Fruit fly (Drosophila melanogaster) whole organism, prepupa: ENCODE results near the gene Mer.

ENCODE experiments used
- CG10631 ChIP-seq: fragments of 200-800 bp; sonication (Bioruptor generic); optimal IDR thresholded peaks from 2 replicates; lab custom pipeline; 2016; ENCODE audit warnings: missing biosample characterization, missing genetic modification characterization
- CG11902 ChIP-seq: fragments of 200-800 bp; sonication (Bioruptor generic); optimal IDR thresholded peaks from 3 replicates; lab custom pipeline; 2016; ENCODE audit warnings: missing biosample characterization, missing genetic modification characterization
- CG16779 ChIP-seq: fragments of 200-800 bp; sonication (Bioruptor generic); optimal IDR thresholded peaks from 3 replicates; lab custom pipeline; 2017; ENCODE audit warnings: missing biosample characterization, mild to moderate bottlenecking, missing genetic modification characterization
- CG31627 ChIP-seq: fragments of 200-800 bp; sonication (Bioruptor generic); optimal IDR thresholded peaks from 3 replicates; lab custom pipeline; 2016; ENCODE audit warnings: missing biosample characterization, missing genetic modification characterization
- CG32006 ChIP-seq: fragments of 200-800 bp; sonication (Bioruptor generic); optimal IDR thresholded peaks from 3 replicates; lab custom pipeline; 2017; ENCODE audit warnings: missing biosample characterization, mild to moderate bottlenecking, missing genetic modification characterization
- CG4318 ChIP-seq: fragments of 200-800 bp; sonication (Bioruptor generic); optimal IDR thresholded peaks from 3 replicates; lab custom pipeline; 2017; ENCODE audit warnings: missing biosample characterization, mild to moderate bottlenecking, missing genetic modification characterization
- CG6163 ChIP-seq: fragments of 200-800 bp; sonication (Bioruptor generic); IDR thresholded peaks from 3 replicates; pipeline ENCODE4 v1.3.6; 2022; ENCODE audit warnings: missing biosample characterization, missing genetic modification characterization
- CG6276 ChIP-seq: fragments of 200-800 bp; sonication (Bioruptor generic); optimal IDR thresholded peaks from 2 replicates; lab custom pipeline; 2017; ENCODE audit warnings: missing biosample characterization, mild to moderate bottlenecking, missing genetic modification characterization
- CG8119 ChIP-seq: fragments of 200-800 bp; sonication (Bioruptor generic); IDR thresholded peaks from 3 replicates; pipeline ENCODE4 v1.3.6; 2022; ENCODE audit warnings: missing biosample characterization, missing genetic modification characterization
- CG8632 ChIP-seq: fragments of 200-800 bp; sonication (Bioruptor generic); optimal IDR thresholded peaks from 3 replicates; lab custom pipeline; 2016; ENCODE audit warnings: missing biosample characterization, missing genetic modification characterization
- CG9139 ChIP-seq: fragments of 200-800 bp; sonication (Bioruptor generic); optimal IDR thresholded peaks from 3 replicates; lab custom pipeline; 2017; ENCODE audit warnings: missing biosample characterization, mild to moderate bottlenecking, missing genetic modification characterization
- Eip75B ChIP-seq: fragments of 200-800 bp; sonication (Bioruptor generic); optimal IDR thresholded peaks from 3 replicates; lab custom pipeline; 2016; ENCODE audit warnings: missing biosample characterization, missing genetic modification characterization
- Eip78C ChIP-seq: fragments of 200-800 bp; sonication (Bioruptor generic); peaks from one replicate; lab custom pipeline; 2016; ENCODE audit warnings: missing biosample characterization, missing genetic modification characterization
- Eip93F ChIP-seq: fragments of 200-800 bp; sonication (Bioruptor generic); optimal IDR thresholded peaks from 2 replicates; lab custom pipeline; 2016; ENCODE audit warnings: missing biosample characterization, mild to moderate bottlenecking, missing genetic modification characterization
- Ets21C ChIP-seq: fragments of 200-800 bp; sonication (Bioruptor generic); optimal IDR thresholded peaks from 3 replicates; lab custom pipeline; 2016; ENCODE audit warnings: missing biosample characterization, missing genetic modification characterization
- Ets96B ChIP-seq: fragments of 200-800 bp; optimal IDR thresholded peaks from 2 replicates; lab custom pipeline; 2019; ENCODE audit warnings: missing biosample characterization, mild to moderate bottlenecking, missing genetic modification characterization, moderate library complexity
- Hr4 ChIP-seq: fragments of 200-800 bp; sonication (Bioruptor generic); optimal IDR thresholded peaks from 3 replicates; lab custom pipeline; 2016; ENCODE audit warnings: missing biosample characterization, missing genetic modification characterization
- Met ChIP-seq: fragments of 200-800 bp; sonication (Bioruptor generic); optimal IDR thresholded peaks from 3 replicates; lab custom pipeline; 2016; ENCODE audit warnings: missing biosample characterization, missing genetic modification characterization
- Sox102F ChIP-seq: fragments of 200-800 bp; sonication (Bioruptor generic); optimal IDR thresholded peaks from 2 replicates; lab custom pipeline; 2016; ENCODE audit warnings: missing biosample characterization, mild to moderate bottlenecking, missing genetic modification characterization
- achi ChIP-seq: fragments of 200-800 bp; sonication (Bioruptor generic); optimal IDR thresholded peaks from 3 replicates; lab custom pipeline; 2016; ENCODE audit warnings: missing biosample characterization, missing genetic modification characterization
- dac ChIP-seq: fragments of 200-800 bp; sonication (Bioruptor generic); optimal IDR thresholded peaks from 2 replicates; lab custom pipeline; 2017; ENCODE audit warnings: missing biosample characterization, mild to moderate bottlenecking, missing genetic modification characterization
- eg ChIP-seq: fragments of 200-800 bp; sonication (Bioruptor generic); IDR thresholded peaks from 3 replicates; pipeline ENCODE4 v1.3.6; 2022; ENCODE audit warnings: missing biosample characterization, missing genetic modification characterization
- fd85E ChIP-seq: fragments of 200-800 bp; sonication (Bioruptor generic); optimal IDR thresholded peaks from 3 replicates; lab custom pipeline; 2016; ENCODE audit warnings: missing biosample characterization, missing genetic modification characterization
- fkh ChIP-seq: fragments of 200-800 bp; sonication (Bioruptor generic); optimal IDR thresholded peaks from 3 replicates; lab custom pipeline; 2017; ENCODE audit warnings: missing biosample characterization, mild to moderate bottlenecking, missing genetic modification characterization, moderate library complexity
- lz ChIP-seq: fragments of 200-800 bp; sonication (Bioruptor generic); optimal IDR thresholded peaks from 3 replicates; lab custom pipeline; 2016; ENCODE audit warnings: missing biosample characterization, missing genetic modification characterization
- net ChIP-seq: fragments of 200-800 bp; sonication (Bioruptor generic); optimal IDR thresholded peaks from 3 replicates; lab custom pipeline; 2016; ENCODE audit warnings: missing biosample characterization, missing genetic modification characterization
- pdm3 ChIP-seq: fragments of 200-800 bp; sonication (Bioruptor generic); optimal IDR thresholded peaks from 3 replicates; lab custom pipeline; 2016; ENCODE audit warnings: missing biosample characterization, missing genetic modification characterization
- spab ChIP-seq: fragments of 200-800 bp; sonication (Bioruptor generic); optimal IDR thresholded peaks from 2 replicates; lab custom pipeline; 2017; ENCODE audit warnings: missing biosample characterization, mild to moderate bottlenecking, missing genetic modification characterization, missing genetic modification reagents
- ss ChIP-seq, 2 experiments: fragments of 200-800 bp; sonication (Bioruptor generic); optimal IDR thresholded peaks; 2 replicates in 1 of 2; 3 replicates in 1 of 2; lab custom pipeline; 2017 to 2018; ENCODE audit warnings: mild to moderate bottlenecking in 2 of 2, missing biosample characterization in 2 of 2, missing genetic modification characterization in 2 of 2, moderate library complexity in 1 of 2
- svp ChIP-seq: fragments of 200-800 bp; sonication (Bioruptor generic); peaks from one replicate; lab custom pipeline; 2016; ENCODE audit warnings: missing biosample characterization, missing genetic modification characterization
- topi ChIP-seq: fragments of 200-800 bp; sonication (Bioruptor generic); optimal IDR thresholded peaks from 3 replicates; lab custom pipeline; 2016; ENCODE audit warnings: missing biosample characterization, missing genetic modification characterization
- vri ChIP-seq: fragments of 200-800 bp; sonication (Bioruptor generic); optimal IDR thresholded peaks from 3 replicates; lab custom pipeline; 2016; ENCODE audit warnings: missing biosample characterization, mild to moderate bottlenecking, missing genetic modification characterization

Gene Mer

DNA sequence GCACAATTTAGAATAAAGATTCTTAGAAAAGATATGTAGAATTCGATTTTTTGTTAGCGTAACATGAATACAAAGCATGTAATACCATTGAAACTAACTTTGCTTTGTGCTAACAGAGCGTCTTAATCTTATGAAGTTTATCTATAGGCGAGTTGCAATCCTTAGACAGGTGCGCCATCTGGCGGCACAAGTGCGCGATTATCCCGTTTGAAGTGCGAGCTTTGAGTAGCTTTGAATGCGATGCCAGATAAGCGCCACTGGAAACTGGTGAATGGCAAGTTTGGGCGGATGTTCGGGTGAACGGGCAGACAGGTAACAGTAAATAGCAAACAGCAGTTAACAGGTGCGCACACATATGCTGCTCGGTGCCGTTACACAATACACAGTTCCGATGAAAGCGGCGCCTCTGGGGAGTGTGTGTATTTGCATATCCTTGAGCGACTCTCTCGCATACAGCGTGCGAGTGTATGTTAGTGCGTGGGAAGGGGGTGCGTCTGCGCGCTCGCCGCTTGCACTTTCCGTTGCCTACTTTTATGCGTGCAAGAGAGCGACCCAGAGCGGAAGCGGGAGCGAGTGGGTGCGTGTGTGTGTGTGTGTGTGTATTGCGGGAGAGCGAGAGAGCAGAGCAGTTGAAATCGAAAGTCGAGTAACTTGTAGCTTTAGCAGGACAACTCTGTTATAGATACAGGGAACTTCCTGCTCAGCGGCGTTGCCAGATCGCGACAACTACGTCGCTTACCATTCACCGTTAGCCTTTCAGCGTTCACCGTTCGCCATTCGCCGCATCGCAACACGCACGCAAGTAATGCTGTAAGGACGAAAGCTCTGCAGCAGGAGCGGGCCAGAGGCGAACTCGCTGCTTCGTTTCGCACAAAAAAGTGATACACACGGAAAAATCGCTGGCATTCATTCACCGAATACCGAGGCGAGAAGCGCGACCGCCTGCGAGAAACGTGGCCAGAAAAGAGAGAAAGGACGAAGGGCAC, 25.0 kb upstream of the Mer start, which contains the start of gene CG12531:
Gene CG12531, plus strand, starts transcription at position 936 of the 986 bp plus-strand sequence.
- peak in 1 of 2 experiments; percentile 35 for TF ChIP-seq ss (GFP tag; optimal IDR thresholded peaks at IDR 0.05; lab: Kevin White, UChicago)
- TF ChIP-seq achi (GFP tag; lab: Kevin White, UChicago): no peak
- no peak for TF ChIP-seq CG9139 (GFP tag; lab: Kevin White, UChicago)
- no peak for TF ChIP-seq Ets21C (GFP tag; lab: Kevin White, UChicago)
- no peak for TF ChIP-seq dac (GFP tag; lab: Kevin White, UChicago)
- no peak for TF ChIP-seq Eip93F (GFP tag; lab: Kevin White, UChicago)
- TF ChIP-seq spab (GFP tag; lab: Kevin White, UChicago): no peak
- TF ChIP-seq net (GFP tag; lab: Kevin White, UChicago): no peak
- no peak for TF ChIP-seq CG16779 (tag; lab: Kevin White, UChicago)
- no peak for TF ChIP-seq CG32006 (GFP tag; lab: Kevin White, UChicago)
- TF ChIP-seq Hr4 (GFP tag; lab: Kevin White, UChicago): no peak
- no peak for TF ChIP-seq CG4318 (GFP tag; lab: Kevin White, UChicago)
- TF ChIP-seq svp (GFP tag; lab: Kevin White, UChicago): peak; percentile 10
- TF ChIP-seq Met: no peak
- TF ChIP-seq Eip75B (GFP tag; lab: Kevin White, UChicago): no peak
- no peak for TF ChIP-seq CG11902 (GFP tag; lab: Kevin White, UChicago)

DNA sequence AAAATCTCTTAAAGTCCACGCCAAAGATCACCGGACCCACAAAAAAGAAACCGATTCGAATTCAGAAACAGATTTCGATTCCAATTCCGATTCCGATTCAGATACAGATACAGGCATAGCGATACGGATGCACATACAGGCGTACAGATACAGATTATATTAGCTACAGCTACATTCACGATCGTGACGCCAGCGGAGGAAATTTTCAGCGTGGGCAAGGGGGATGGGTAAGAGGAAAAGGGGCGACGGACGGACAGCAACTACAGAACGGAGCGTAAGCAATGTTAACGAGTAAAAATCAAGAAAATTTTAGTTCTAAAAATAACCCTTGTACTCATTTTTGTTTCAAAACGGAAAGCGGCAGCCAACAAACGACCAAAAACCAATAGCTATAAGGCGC, 23.7 kb upstream of the Mer start:
- TF ChIP-seq achi (GFP tag; lab: Kevin White, UChicago) (no peak), svp (GFP tag; lab: Kevin White, UChicago) (peak; percentile 17), CG9139 (GFP tag; lab: Kevin White, UChicago) (no peak)
- TF ChIP-seq, all 60 proteins: peak for 1

DNA sequence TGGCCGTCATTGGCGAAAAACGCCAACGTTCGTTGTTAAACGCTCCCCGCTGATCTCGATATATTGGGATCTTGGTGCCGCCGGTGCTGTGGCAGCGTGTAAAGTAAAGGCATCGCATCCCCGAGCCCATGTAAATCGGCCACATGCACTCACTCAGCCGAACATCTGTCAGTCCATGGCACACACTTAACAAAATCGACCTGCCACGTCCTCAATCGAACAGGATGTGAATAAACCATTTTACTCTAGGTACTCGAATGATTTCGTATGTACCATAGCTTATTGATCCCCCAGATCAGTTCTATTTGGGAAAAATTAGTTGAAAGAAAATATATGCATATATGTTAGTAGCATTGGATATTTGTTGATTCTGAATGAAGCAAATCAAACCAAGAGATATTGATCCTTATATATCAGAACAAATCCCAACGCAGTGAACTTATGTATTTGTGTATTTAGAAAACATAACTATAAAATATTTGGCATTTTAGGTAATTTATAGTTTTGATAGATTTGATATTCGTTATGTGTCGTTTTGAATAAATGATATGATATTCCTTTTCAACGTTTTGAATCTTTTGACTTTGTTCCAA, 23.1 kb upstream of the Mer start:
- no peak for TF ChIP-seq vri (GFP tag; lab: Kevin White, UChicago)
- no peak for TF ChIP-seq fkh (GFP tag; lab: Kevin White, UChicago)
- peak; percentile 40 for TF ChIP-seq Eip78C (GFP tag; lab: Kevin White, UChicago)
- TF ChIP-seq CG8119 (GFP tag; lab: Robert Waterston, UW): no peak
- TF ChIP-seq CG8632 (GFP tag; lab: Kevin White, UChicago): no peak
- peak; percentile 5 for TF ChIP-seq CG10631
- no peak for TF ChIP-seq topi (GFP tag; lab: Kevin White, UChicago)
- no peak for TF ChIP-seq Eip93F (GFP tag; lab: Kevin White, UChicago)
- peak; percentile 45 for TF ChIP-seq svp (GFP tag; lab: Kevin White, UChicago)
- TF ChIP-seq CG6163: no peak

DNA sequence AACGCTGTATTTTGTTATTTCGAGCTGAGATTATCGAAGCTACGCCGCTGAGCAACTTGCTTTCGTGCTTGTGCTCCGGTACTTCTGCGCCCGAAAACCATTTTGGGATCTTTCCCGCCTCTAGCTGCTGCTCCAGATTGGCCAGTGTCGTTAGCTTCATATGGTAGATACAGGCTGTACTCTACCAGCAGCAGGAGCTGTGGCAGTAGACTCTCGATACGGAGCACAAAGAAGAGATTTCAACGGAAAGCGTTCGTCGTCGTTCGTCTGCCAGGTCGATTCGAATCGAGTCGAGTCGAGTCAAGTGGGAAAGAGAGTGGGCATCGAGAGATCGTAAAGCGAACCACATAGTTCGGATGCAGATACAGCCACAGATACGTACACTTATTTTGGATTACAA, 21.5 kb upstream of the Mer start:
- TF ChIP-seq svp (GFP tag; lab: Kevin White, UChicago) (peak; percentile 71), pdm3 (GFP tag; lab: Kevin White, UChicago) (no peak)

DNA sequence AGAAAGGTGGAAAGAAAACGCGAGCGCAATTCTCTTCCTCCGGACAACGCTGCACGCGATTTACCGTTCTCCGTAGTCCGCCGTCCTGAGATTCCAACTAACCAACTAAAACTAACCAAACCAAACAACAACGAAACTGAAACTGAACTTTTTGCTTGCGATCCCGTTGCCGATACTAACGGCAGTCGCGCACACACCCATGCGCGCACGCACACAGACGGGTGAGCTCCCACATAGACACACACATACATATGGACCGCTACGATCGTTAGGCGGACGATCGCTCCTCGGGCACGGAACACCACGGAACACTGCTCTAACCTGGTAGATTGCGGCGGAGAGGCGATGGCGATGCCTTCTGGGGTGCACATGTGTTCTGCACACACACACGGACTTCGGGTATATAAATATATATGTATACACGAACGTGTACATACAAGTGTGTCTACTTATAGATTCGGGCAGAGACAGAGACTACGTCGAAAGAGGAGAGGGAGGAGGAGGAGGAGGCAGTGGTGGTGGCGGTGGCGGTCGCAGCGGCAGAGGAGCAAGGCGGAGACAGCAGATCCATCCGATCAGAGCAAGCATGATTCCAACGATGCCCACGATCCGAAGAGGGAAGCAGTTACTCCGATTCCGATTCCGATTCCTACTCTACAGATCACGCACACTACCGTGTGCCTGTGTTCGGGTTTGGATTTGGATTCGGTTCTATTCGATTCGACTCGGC, 19.8 kb upstream of the Mer start, which contains the start of gene meso18E:
Gene meso18E, minus strand, starts transcription at position 148 of the 730 bp plus-strand sequence.
- TF ChIP-seq Ets96B (tag; lab: Kevin White, UChicago): no peak
- no peak for TF ChIP-seq lz (GFP tag; lab: Kevin White, UChicago)
- TF ChIP-seq CG31627 (GFP tag; lab: Kevin White, UChicago): no peak
- no peak for TF ChIP-seq Sox102F (GFP tag; lab: Kevin White, UChicago)
- TF ChIP-seq svp (GFP tag; lab: Kevin White, UChicago): peak; percentile 79
- TF ChIP-seq eg (GFP tag; lab: Robert Waterston, UW): 0 out of 3 replicates have a peak, but pooled peaks have one; percentile 7
- TF ChIP-seq fd85E (GFP tag; lab: Kevin White, UChicago): no peak
- peak; percentile 40 for TF ChIP-seq Eip78C (GFP tag; lab: Kevin White, UChicago)
- TF ChIP-seq CG6276: no peak
- TF ChIP-seq Eip93F (GFP tag; lab: Kevin White, UChicago): no peak
